Worm (Caenorhabditis elegans) whole organism, L4/young adult: ENCODE results near the gene K01A6.7.

Experiments used
- W03F9.2 ChIP-seq: fragments of 150-350 bp; optimal IDR thresholded peaks from 2 replicates; lab custom pipeline; 2014; ENCODE audit warnings: missing biosample characterization, missing genetic modification characterization
- dao-5 ChIP-seq: sonication (generic microtip); optimal IDR thresholded peaks from 2 replicates; lab custom pipeline; 2016; ENCODE audit warnings: missing genotype, missing genetic modification characterization, moderate library complexity, missing compliant biosample characterization
- him-1 ChIP-seq: sonication (generic microtip); optimal IDR thresholded peaks from 2 replicates; lab custom pipeline; 2016; ENCODE audit warnings: missing genotype, missing genetic modification reagents, missing genetic modification characterization, missing compliant biosample characterization

DNA sequence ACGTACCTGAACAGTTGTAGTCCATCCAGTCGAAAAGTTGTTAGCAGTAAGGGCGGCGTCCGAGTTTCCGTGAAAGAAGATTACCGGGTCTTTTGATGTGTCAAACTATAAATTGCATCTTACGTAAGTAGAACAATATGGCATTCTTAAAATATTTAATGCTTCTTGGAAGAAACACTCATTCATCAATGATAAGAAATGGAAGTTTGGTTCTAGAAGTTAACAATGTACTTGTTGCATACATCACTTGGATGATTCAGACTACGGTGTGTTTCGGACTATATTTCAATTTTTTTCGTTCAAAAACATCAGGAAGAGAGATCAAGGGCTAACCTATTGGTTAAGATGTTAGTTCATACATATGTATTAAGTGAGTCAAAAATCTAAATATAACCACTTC, 33.8 kb upstream of the K01A6.7 start:
- TF ChIP-seq W03F9.2 (tag; lab: Kevin White, UChicago) = no peak
- no peak for TF ChIP-seq dao-5
- no peak for TF ChIP-seq him-1 (tag; lab: Kevin White, UChicago)
